Worm (Caenorhabditis elegans) whole organism, young adult: ENCODE data around the gene fbxc-14.
"Not testable (repeated sequence)": the region's sequence is repeated elsewhere in the genome, so short reads cannot be mapped to it uniquely, and the experiment has no call there.

Source experiments
- F10E7.11 ChIP-seq: sonication (generic microtip); optimal IDR thresholded peaks from 2 replicates; lab custom pipeline; 2017; ENCODE audit warnings: mild to moderate bottlenecking, missing genetic modification characterization, moderate library complexity, missing compliant biosample characterization
- F39B2.1 ChIP-seq: fragments of 200-800 bp; sonication (Bioruptor generic); IDR thresholded peaks from 2 replicates; pipeline ENCODE4 v1.3.6; 2022; ENCODE audit warnings: missing genetic modification reagents, missing genetic modification characterization, missing compliant biosample characterization
- F49E8.2 ChIP-seq: sonication (generic microtip); optimal IDR thresholded peaks from 3 replicates; lab custom pipeline; 2017; ENCODE audit warnings: missing genetic modification characterization, mild to moderate bottlenecking, missing compliant biosample characterization, antibody characterized with exemption, moderate library complexity; ENCODE audit not compliant: insufficient read depth
- Y67H2A.10 ChIP-seq: fragments of 200-800 bp; sonication (Bioruptor generic); conservative IDR thresholded peaks from 2 replicates; pipeline ENCODE4 v1.3.6; 2022; ENCODE audit warnings: missing genetic modification reagents, missing genetic modification characterization, missing compliant biosample characterization
- cebp-1 ChIP-seq, 2 experiments: fragments of 200-800 bp in 1 of 2; sonication (Bioruptor generic) in 1 of 2; sonication (generic microtip) in 1 of 2; IDR thresholded peaks in 1 of 2; optimal IDR thresholded peaks in 1 of 2; 2 replicates each; pipeline versions ENCODE4 v1.3.6 to Lab custom; 2017 to 2022; ENCODE audit warnings: missing compliant biosample characterization in 2 of 2, missing genetic modification characterization in 2 of 2, mild to moderate bottlenecking in 1 of 2, missing genetic modification reagents in 1 of 2, moderate library complexity in 1 of 2
- cebp-2 ChIP-seq: fragments of 200-800 bp; sonication (Bioruptor generic); IDR thresholded peaks from 2 replicates; pipeline ENCODE4 v1.3.6; 2022; ENCODE audit warnings: missing genetic modification characterization, missing compliant biosample characterization
- dpff-1 ChIP-seq: sonication (generic microtip); optimal IDR thresholded peaks from 2 replicates; lab custom pipeline; 2017; ENCODE audit warnings: mild to moderate bottlenecking, missing genetic modification characterization, missing compliant biosample characterization
- let-607 ChIP-seq, 2 experiments: fragments of 200-800 bp in 1 of 2; sonication (Bioruptor generic) in 1 of 2; sonication (generic microtip) in 1 of 2; optimal IDR thresholded peaks; 2 replicates each; lab custom pipeline; 2016 to 2018; ENCODE audit warnings: mild to moderate bottlenecking in 2 of 2, missing compliant biosample characterization in 2 of 2, missing genetic modification characterization in 2 of 2, moderate library complexity in 2 of 2, missing genotype in 1 of 2
- pbrm-1 ChIP-seq: fragments of 200-800 bp; sonication (Bioruptor generic); IDR thresholded peaks from 2 replicates; pipeline ENCODE4 v1.3.6; 2022; ENCODE audit warnings: missing genetic modification reagents, missing genetic modification characterization, missing compliant biosample characterization
- rcor-1 ChIP-seq: fragments of 200-800 bp; sonication (Bioruptor generic); IDR thresholded peaks from 2 replicates; pipeline ENCODE4 v1.3.6; 2022; ENCODE audit warnings: missing genetic modification reagents, missing genetic modification characterization, missing compliant biosample characterization
- sea-2 ChIP-seq: fragments of 200-800 bp; sonication (Bioruptor generic); IDR thresholded peaks from 2 replicates; pipeline ENCODE4 v1.3.6; 2022; ENCODE audit warnings: missing genetic modification characterization, missing compliant biosample characterization

DNA sequence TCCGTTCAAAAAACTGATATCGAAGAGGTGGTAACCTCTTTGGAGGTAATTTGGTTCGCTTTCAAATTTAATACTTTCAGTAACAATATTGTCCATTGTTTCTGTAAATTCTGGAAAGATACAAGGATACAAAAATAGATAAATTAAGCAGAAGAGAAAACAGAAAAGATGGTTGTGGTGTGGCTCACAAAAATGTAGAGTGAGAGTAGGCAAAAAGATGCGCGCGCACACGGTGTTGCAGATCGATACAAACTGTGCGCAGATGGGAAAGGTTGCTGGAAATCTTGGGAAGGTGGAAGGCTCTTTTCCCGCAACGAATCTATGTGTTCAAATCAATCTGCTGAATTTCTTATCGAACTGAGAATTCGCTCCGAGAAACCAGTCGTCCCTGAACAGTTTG lies 50.6 kb downstream of the fbxc-14 start, which contains the start of gene btb-11:
- not testable (repeated sequence) for TF ChIP-seq pbrm-1 (GFP tag; lab: Robert Waterston, UW); F49E8.2 (tag; lab: Kevin White, UChicago); cebp-1 (GFP tag; IDR thresholded peaks at IDR 0.05; lab: Robert Waterston, UW); cebp-1 (tag; optimal IDR thresholded peaks at IDR 0.05; lab: Kevin White, UChicago); dpff-1 (tag; lab: Kevin White, UChicago); sea-2; F10E7.11; rcor-1 (GFP tag; lab: Robert Waterston, UW); cebp-2 (GFP tag; lab: Robert Waterston, UW); F39B2.1 (GFP tag; lab: Robert Waterston, UW); Y67H2A.10 (GFP tag; lab: Robert Waterston, UW); let-607 (tag; optimal IDR thresholded peaks at IDR 0.05; lab: Kevin White, UChicago)
